Worm (Caenorhabditis elegans) whole organism, late embryonic: Measurements from ENCODE around the gene srsy-1.

ENCODE experiments used
- C08G9.2 ChIP-seq: sonication (generic microtip); optimal IDR thresholded peaks from 2 replicates; lab custom pipeline; 2016; ENCODE audit warnings: mild to moderate bottlenecking, missing genetic modification characterization, moderate library complexity, missing compliant biosample characterization
- ama-1 ChIP-seq: fragments of 150-350 bp; optimal IDR thresholded peaks from 2 replicates; lab custom pipeline; 2014
- fkh-10 ChIP-seq: fragments of 150-350 bp; optimal IDR thresholded peaks from 2 replicates; lab custom pipeline; 2014; ENCODE audit warnings: missing biosample characterization, missing genetic modification reagents, missing genetic modification characterization
- nhr-11 ChIP-seq: fragments of 150-350 bp; optimal IDR thresholded peaks from 2 replicates; lab custom pipeline; 2014; ENCODE audit warnings: missing biosample characterization, missing genetic modification characterization
- nhr-232 ChIP-seq: sonication (generic microtip); optimal IDR thresholded peaks from 2 replicates; lab custom pipeline; 2016; ENCODE audit warnings: missing genetic modification characterization, missing compliant biosample characterization
- pqm-1 ChIP-seq: sonication (generic microtip); optimal IDR thresholded peaks from 2 replicates; lab custom pipeline; 2016; ENCODE audit warnings: missing genetic modification characterization, missing compliant biosample characterization
- pros-1 ChIP-seq: fragments of 150-350 bp; optimal IDR thresholded peaks from 2 replicates; lab custom pipeline; 2014; ENCODE audit warnings: missing biosample characterization, missing genetic modification reagents, missing genetic modification characterization
- sdc-2 ChIP-seq: sonication (generic microtip); optimal IDR thresholded peaks from 2 replicates; lab custom pipeline; 2016; ENCODE audit warnings: missing genotype, missing genetic modification characterization, missing compliant biosample characterization
- tbx-2 ChIP-seq: sonication (generic microtip); optimal IDR thresholded peaks from 2 replicates; lab custom pipeline; 2016; ENCODE audit warnings: missing genetic modification characterization, missing compliant biosample characterization
- unc-55 ChIP-seq: sonication (generic microtip); optimal IDR thresholded peaks from 2 replicates; lab custom pipeline; 2017; ENCODE audit warnings: missing biosample characterization, missing genetic modification reagents, missing genetic modification characterization
- unc-86 ChIP-seq: sonication (generic microtip); optimal IDR thresholded peaks from 2 replicates; lab custom pipeline; 2016; ENCODE audit warnings: missing genetic modification characterization, missing compliant biosample characterization

ce11 chrII:5166738-5167137, 50.9 kb downstream of the srsy-1 start, which contains the start of gene srb-3:
- TF ChIP-seq fkh-10 = no peak
- TF ChIP-seq pqm-1 (tag; lab: Kevin White, UChicago) = no peak
- no peak for TF ChIP-seq unc-55 (GFP tag; lab: Kevin White, UChicago)
- TF ChIP-seq pros-1 (tag; lab: Kevin White, UChicago) = no peak
- no peak for TF ChIP-seq sdc-2
- TF ChIP-seq C08G9.2 (tag; lab: Kevin White, UChicago) = no peak
- no peak for TF ChIP-seq nhr-232
- TF ChIP-seq ama-1 (lab: Kevin White, UChicago) = no peak
- no peak for TF ChIP-seq tbx-2 (tag; lab: Kevin White, UChicago)
- TF ChIP-seq nhr-11 (tag; lab: Kevin White, UChicago) = no peak
- no peak for TF ChIP-seq unc-86 (tag; lab: Kevin White, UChicago)
